Worm (Caenorhabditis elegans): ENCODE data around the gene C02D5.2.

Gene C02D5.2

ce11 chrIII:8602148-8602547 lies 45.0 kb downstream of the C02D5.2 start:
- TF ChIP-seq pqm-1 (tag; optimal IDR thresholded peaks at IDR 0.05) (no peak), ces-1 (GFP tag; optimal IDR thresholded peaks at IDR 0.05) (no peak), lim-7 (GFP tag; IDR thresholded peaks at IDR 0.05) (no peak), aha-1 (tag) (no peak), saeg-2 (GFP tag; IDR thresholded peaks at IDR 0.05) (no peak), lin-29 (GFP tag; IDR thresholded peaks at IDR 0.05) (no peak), nhr-25 (tag; optimal IDR thresholded peaks at IDR 0.05; ENCODE audit: borderline replicate concordance, insufficient read depth) (no peak), mes-2 (tag; optimal IDR thresholded peaks at IDR 0.05; ENCODE audit: poor library complexity, severe bottlenecking) (no peak), unc-62 (GFP tag; optimal IDR thresholded peaks at IDR 0.05 in 1 of 2) (no peak), unc-62 (tag; optimal IDR thresholded peaks at IDR 0.05) (no peak), daf-16 (GFP tag; optimal IDR thresholded peaks at IDR 0.05) (no peak), daf-16 (tag; optimal IDR thresholded peaks at IDR 0.05) (no peak), aly-2 (tag; optimal IDR thresholded peaks at IDR 0.05) (no peak), hlh-11 (tag; optimal IDR thresholded peaks at IDR 0.05) (no peak), ceh-32 (tag; optimal IDR thresholded peaks at IDR 0.05; ENCODE audit: poor library complexity) (no peak), F44E2.7 (GFP tag; IDR thresholded peaks at IDR 0.05) (no peak), vab-7 (GFP tag; IDR thresholded peaks at IDR 0.05) (no peak), ztf-7 (tag; optimal IDR thresholded peaks at IDR 0.05) (no peak), lir-3 (tag; optimal IDR thresholded peaks at IDR 0.05) (no peak)

DNA sequence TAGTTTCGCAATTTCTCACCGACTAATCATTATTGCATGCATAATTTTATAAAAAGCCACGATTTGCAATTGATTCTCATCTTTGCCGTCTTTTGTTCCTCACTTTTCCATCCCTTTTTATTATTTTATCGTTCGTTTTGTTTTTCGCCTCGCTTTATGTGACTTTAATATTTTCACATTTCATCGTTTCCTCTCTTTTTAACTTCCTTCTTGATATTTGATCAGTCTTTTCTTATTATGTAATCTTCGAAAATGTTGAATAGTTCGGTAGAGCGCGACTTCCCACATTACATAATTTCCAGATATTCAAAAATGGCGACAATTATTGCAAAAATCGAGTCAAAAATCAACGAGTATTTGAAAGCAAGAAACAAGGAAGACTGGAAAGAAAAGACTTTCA lies 48.4 kb downstream of the C02D5.2 start, which contains the start of gene C06E1.1:
Gene C06E1.1, plus strand, starts transcription at position 301 of the 400 bp plus-strand sequence.
- no peak for TF ChIP-seq php-3 (GFP tag; IDR thresholded peaks at IDR 0.05)
- peak in 1 of 2 experiments; percentile 56 for TF ChIP-seq unc-62 (GFP tag; optimal IDR thresholded peaks at IDR 0.05 in 1 of 2)
- TF ChIP-seq unc-62 (tag; optimal IDR thresholded peaks at IDR 0.05) = no peak

Measured in whole organism, L4 larva.